Worm (Caenorhabditis elegans) whole organism, L2 larva: Measurements from ENCODE around the gene gnrr-3.

Experiments
- C34F6.9 ChIP-seq: fragments of 150-350 bp; optimal IDR thresholded peaks from 2 replicates; lab custom pipeline; 2014; ENCODE audit warnings: missing biosample characterization, missing genetic modification characterization
- F13H6.1 ChIP-seq: sonication (generic microtip); optimal IDR thresholded peaks from 2 replicates; lab custom pipeline; 2016; ENCODE audit warnings: missing genetic modification characterization, missing compliant biosample characterization
- R02D3.7 ChIP-seq: fragments of 150-350 bp; optimal IDR thresholded peaks from 2 replicates; lab custom pipeline; 2014; ENCODE audit warnings: missing biosample characterization, missing genetic modification characterization
- ZK546.5 ChIP-seq: sonication (generic microtip); optimal IDR thresholded peaks from 2 replicates; lab custom pipeline; 2017; ENCODE audit warnings: missing biosample characterization, missing genetic modification characterization
- alr-1 ChIP-seq: fragments of 150-350 bp; optimal IDR thresholded peaks from 2 replicates; lab custom pipeline; 2014; ENCODE audit warnings: missing biosample characterization, missing genetic modification characterization
- aly-2 ChIP-seq: fragments of 150-350 bp; optimal IDR thresholded peaks from 2 replicates; lab custom pipeline; 2014; ENCODE audit warnings: missing biosample characterization, missing genetic modification characterization
- ceh-16 ChIP-seq: fragments of 150-350 bp; optimal IDR thresholded peaks from 2 replicates; lab custom pipeline; 2014; ENCODE audit warnings: missing biosample characterization, missing genetic modification characterization
- ceh-82 ChIP-seq: fragments of 150-350 bp; optimal IDR thresholded peaks from 2 replicates; lab custom pipeline; 2014; ENCODE audit warnings: missing biosample characterization, missing genetic modification characterization
- dmd-4 ChIP-seq: sonication (generic microtip); optimal IDR thresholded peaks from 2 replicates; lab custom pipeline; 2017; ENCODE audit warnings: missing biosample characterization, missing genetic modification characterization
- egl-27 ChIP-seq: sonication (generic microtip); optimal IDR thresholded peaks from 3 replicates; lab custom pipeline; 2017; ENCODE audit warnings: missing biosample characterization, missing genetic modification reagents, missing genetic modification characterization
- elt-1 ChIP-seq: fragments of 150-350 bp; optimal IDR thresholded peaks from 2 replicates; lab custom pipeline; 2014; ENCODE audit warnings: missing biosample characterization, missing genetic modification characterization
- gmeb-1 ChIP-seq: fragments of 150-350 bp; optimal IDR thresholded peaks from 2 replicates; lab custom pipeline; 2014; ENCODE audit warnings: missing biosample characterization, missing genetic modification characterization
- lin-13 ChIP-seq: fragments of 150-350 bp; optimal IDR thresholded peaks from 2 replicates; lab custom pipeline; 2014; ENCODE audit warnings: missing biosample characterization, missing genetic modification reagents, missing genetic modification characterization
- lin-39 ChIP-seq: fragments of 150-350 bp; optimal IDR thresholded peaks from 2 replicates; lab custom pipeline; 2014; ENCODE audit warnings: missing biosample characterization, missing genetic modification reagents, missing genetic modification characterization
- mab-5 ChIP-seq: fragments of 150-350 bp; optimal IDR thresholded peaks from 2 replicates; lab custom pipeline; 2014; ENCODE audit warnings: missing biosample characterization, missing genetic modification characterization
- mbf-1 ChIP-seq: sonication (generic microtip); optimal IDR thresholded peaks from 2 replicates; lab custom pipeline; 2017; ENCODE audit warnings: missing biosample characterization, missing genetic modification characterization
- mdl-1 ChIP-seq, 2 experiments: fragments of 150-350 bp in 1 of 2; sonication (generic microtip) in 1 of 2; optimal IDR thresholded peaks; 2 replicates each; lab custom pipeline; 2017; ENCODE audit warnings: missing biosample characterization in 2 of 2, missing genetic modification characterization in 2 of 2
- nhr-10 ChIP-seq: sonication (generic microtip); optimal IDR thresholded peaks from 2 replicates; lab custom pipeline; 2017; ENCODE audit warnings: missing biosample characterization, missing genetic modification characterization
- nhr-11 ChIP-seq: fragments of 150-350 bp; optimal IDR thresholded peaks from 2 replicates; lab custom pipeline; 2014; ENCODE audit warnings: missing biosample characterization, missing genetic modification characterization
- nhr-12 ChIP-seq: fragments of 150-350 bp; optimal IDR thresholded peaks from 2 replicates; lab custom pipeline; 2014; ENCODE audit warnings: missing biosample characterization, missing genetic modification characterization
- nhr-129 ChIP-seq: fragments of 150-350 bp; optimal IDR thresholded peaks from 2 replicates; lab custom pipeline; 2014; ENCODE audit warnings: missing biosample characterization, missing genetic modification characterization
- nhr-21 ChIP-seq: fragments of 150-350 bp; optimal IDR thresholded peaks from 2 replicates; lab custom pipeline; 2014; ENCODE audit warnings: missing biosample characterization, missing genetic modification characterization
- nhr-23 ChIP-seq: fragments of 150-350 bp; optimal IDR thresholded peaks from 2 replicates; lab custom pipeline; 2014; ENCODE audit warnings: missing biosample characterization, missing genetic modification reagents, missing genetic modification characterization
- nhr-25 ChIP-seq: fragments of 150-350 bp; sonication (generic microtip); optimal IDR thresholded peaks from 3 replicates; lab custom pipeline; 2014; ENCODE audit warnings: missing biosample characterization, missing genetic modification characterization
- nhr-6 ChIP-seq: fragments of 150-350 bp; optimal IDR thresholded peaks from 2 replicates; lab custom pipeline; 2014; ENCODE audit warnings: missing biosample characterization, missing genetic modification characterization
- nhr-77 ChIP-seq: fragments of 150-350 bp; optimal IDR thresholded peaks from 2 replicates; lab custom pipeline; 2014; ENCODE audit warnings: missing biosample characterization, missing genetic modification characterization
- peb-1 ChIP-seq: fragments of 150-350 bp; optimal IDR thresholded peaks from 2 replicates; lab custom pipeline; 2014; ENCODE audit warnings: missing biosample characterization, missing genetic modification characterization
- sem-4 ChIP-seq: fragments of 150-350 bp; optimal IDR thresholded peaks from 2 replicates; lab custom pipeline; 2014; ENCODE audit warnings: missing biosample characterization, missing genetic modification reagents, missing genetic modification characterization
- sma-3 ChIP-seq: sonication (generic microtip); optimal IDR thresholded peaks from 2 replicates; lab custom pipeline; 2016; ENCODE audit warnings: missing genetic modification reagents, missing genetic modification characterization, missing compliant biosample characterization
- sma-9 ChIP-seq, 2 experiments: fragments of 150-350 bp in 1 of 2; sonication (generic microtip) in 1 of 2; optimal IDR thresholded peaks; 2 replicates each; lab custom pipeline; 2014 to 2016; ENCODE audit warnings: missing genetic modification characterization in 2 of 2, mild to moderate bottlenecking in 1 of 2, missing biosample characterization in 1 of 2, missing compliant biosample characterization in 1 of 2, missing genetic modification reagents in 1 of 2, moderate library complexity in 1 of 2
- snpc-4 ChIP-seq: fragments of 150-350 bp; optimal IDR thresholded peaks from 2 replicates; lab custom pipeline; 2014; ENCODE audit warnings: missing biosample characterization, missing genetic modification characterization
- unc-39 ChIP-seq: fragments of 150-350 bp; optimal IDR thresholded peaks from 2 replicates; lab custom pipeline; 2014; ENCODE audit warnings: missing biosample characterization, missing genetic modification characterization
- unc-55 ChIP-seq: fragments of 150-350 bp; sonication (generic microtip); optimal IDR thresholded peaks from 3 replicates; lab custom pipeline; 2014; ENCODE audit warnings: missing biosample characterization, missing genetic modification reagents, missing genetic modification characterization
- unc-62 ChIP-seq: fragments of 150-350 bp; optimal IDR thresholded peaks from 2 replicates; lab custom pipeline; 2014; ENCODE audit warnings: missing biosample characterization, missing genetic modification reagents, missing genetic modification characterization
- zag-1 ChIP-seq: fragments of 150-350 bp; optimal IDR thresholded peaks from 2 replicates; lab custom pipeline; 2014; ENCODE audit warnings: missing biosample characterization, missing genetic modification characterization
- ztf-1 ChIP-seq: fragments of 200-800 bp; sonication (Bioruptor generic); conservative IDR thresholded peaks from 2 replicates; pipeline ENCODE4 v1.3.6; 2022; ENCODE audit warnings: missing genetic modification characterization, missing compliant biosample characterization
- ztf-4 ChIP-seq: fragments of 150-350 bp; optimal IDR thresholded peaks from 2 replicates; lab custom pipeline; 2014; ENCODE audit warnings: missing biosample characterization, missing genetic modification characterization

The gnrr-3 gene

DNA sequence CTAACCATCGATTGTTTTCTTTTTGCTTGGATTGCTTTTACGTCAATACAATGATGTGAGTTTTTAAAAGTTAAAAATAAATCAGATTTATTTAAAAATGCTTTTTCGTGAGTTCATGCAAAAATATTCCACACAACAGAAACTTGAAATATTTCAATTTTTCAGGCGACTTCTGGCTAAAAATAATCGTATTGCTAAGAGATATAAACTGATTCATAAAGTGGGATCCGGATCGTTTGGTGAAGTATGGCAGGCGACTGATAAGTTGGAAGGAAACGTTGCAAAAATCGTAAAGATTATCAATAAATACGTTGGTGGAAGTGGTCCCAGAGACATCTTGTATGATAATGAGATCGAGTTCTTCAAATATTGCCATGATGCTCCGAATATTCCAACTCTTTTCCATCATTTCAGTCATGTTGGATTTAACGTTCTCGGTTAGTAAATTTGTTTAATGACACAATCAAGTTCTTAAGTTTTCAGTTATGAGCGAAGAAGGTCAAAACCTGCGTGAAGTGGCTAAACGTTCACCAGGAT is 11.3 kb downstream of the gnrr-3 start, which contains the start of gene ZC373.3:
TSS of gene ZC373.3 (plus strand) at position 51 of the 537 bp plus-strand sequence.
- TF ChIP-seq alr-1 (tag; lab: Kevin White, UChicago) = no peak
- no peak for TF ChIP-seq nhr-12 (tag; lab: Kevin White, UChicago)
- TF ChIP-seq nhr-10 (tag; lab: Kevin White, UChicago) = no peak
- TF ChIP-seq mdl-1 (tag; optimal IDR thresholded peaks at IDR 0.05; lab: Kevin White, UChicago) = no peak
- TF ChIP-seq ZK546.5 (tag; lab: Kevin White, UChicago) = no peak
- no peak for TF ChIP-seq nhr-21 (tag; lab: Kevin White, UChicago)
- no peak for TF ChIP-seq snpc-4 (tag; lab: Kevin White, UChicago)
- TF ChIP-seq peb-1 = no peak
- TF ChIP-seq, all 48 proteins: peak for 0

DNA sequence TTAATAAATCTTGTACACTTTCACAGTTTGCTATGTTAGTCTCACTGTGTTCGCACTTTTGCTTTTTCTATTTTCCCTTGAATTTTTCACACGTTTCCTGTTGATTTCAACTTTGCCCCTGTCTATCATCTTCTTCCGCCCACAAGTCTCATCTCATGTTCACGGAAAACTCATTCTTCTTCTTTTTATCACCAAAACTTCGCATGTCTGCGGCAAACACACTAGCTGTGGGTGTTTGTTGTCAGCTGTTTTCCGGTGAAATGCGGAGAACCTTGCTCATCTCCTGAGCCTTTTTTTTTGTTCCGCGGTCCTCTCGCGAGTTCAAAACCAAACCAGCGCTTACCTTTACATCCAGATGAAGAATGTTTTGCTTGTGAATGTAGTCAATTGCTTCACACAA is 19.2 kb downstream of the gnrr-3 start:
- TF ChIP-seq nhr-129 (tag; lab: Kevin White, UChicago) = peak; percentile 37
- no peak for TF ChIP-seq nhr-23
- no peak for TF ChIP-seq unc-55 (GFP tag; lab: Kevin White, UChicago)
- TF ChIP-seq snpc-4 (tag; lab: Kevin White, UChicago) = no peak
- TF ChIP-seq nhr-21 (tag; lab: Kevin White, UChicago) = no peak
- TF ChIP-seq lin-39 (tag; lab: Kevin White, UChicago) = no peak
- no peak for TF ChIP-seq ZK546.5 (tag; lab: Kevin White, UChicago)
- no peak for TF ChIP-seq ceh-82
- no peak for TF ChIP-seq aly-2 (tag; lab: Kevin White, UChicago)
- TF ChIP-seq lin-13 (GFP tag; lab: Kevin White, UChicago) = no peak
- no peak for TF ChIP-seq egl-27
- no peak for TF ChIP-seq C34F6.9 (tag; lab: Kevin White, UChicago)
- TF ChIP-seq sma-9 (GFP tag; optimal IDR thresholded peaks at IDR 0.05; lab: Kevin White, UChicago) = peak; percentile 28
- TF ChIP-seq sma-9 (tag; optimal IDR thresholded peaks at IDR 0.05; lab: Kevin White, UChicago) = no peak
- no peak for TF ChIP-seq alr-1 (tag; lab: Kevin White, UChicago)
- TF ChIP-seq unc-39 (tag; lab: Kevin White, UChicago) = no peak
- no peak for TF ChIP-seq sem-4 (tag; lab: Kevin White, UChicago)
- TF ChIP-seq sma-3 (GFP tag; lab: Kevin White, UChicago) = no peak
- TF ChIP-seq F13H6.1 (tag; lab: Kevin White, UChicago) = peak; percentile 45
- no peak for TF ChIP-seq ztf-1 (GFP tag; lab: Robert Waterston, UW)
- no peak for TF ChIP-seq nhr-25 (tag; lab: Kevin White, UChicago)
- no peak for TF ChIP-seq ceh-16 (tag; lab: Kevin White, UChicago)
- TF ChIP-seq nhr-11 = no peak
- TF ChIP-seq, all 48 proteins: peak for 3

DNA sequence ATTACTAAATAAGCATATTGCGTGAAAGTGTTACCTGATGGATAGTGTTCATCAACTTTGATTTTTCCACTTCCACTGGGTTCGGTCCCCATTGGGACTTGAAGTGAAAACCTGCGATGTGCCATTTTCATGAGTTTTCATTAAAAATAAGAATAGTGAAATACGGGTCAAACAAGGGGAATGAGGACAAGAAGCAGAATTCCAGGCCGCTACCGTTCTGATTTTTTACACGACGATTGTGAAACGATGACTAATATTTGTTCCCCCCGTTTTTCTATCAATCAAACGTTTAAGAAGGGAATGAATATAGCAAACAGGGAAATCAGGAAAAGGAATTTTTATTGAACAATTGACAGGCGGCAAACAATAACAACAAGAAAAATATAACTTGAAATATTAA is 20.4 kb downstream of the gnrr-3 start, which contains the start of gene mlck-1:
TSS of gene mlck-1 (minus strand) at position 101 of the 400 bp plus-strand sequence.
- TF ChIP-seq ztf-1 (GFP tag; lab: Robert Waterston, UW) (no peak), zag-1 (tag; lab: Kevin White, UChicago) (no peak), sma-9 (GFP tag; optimal IDR thresholded peaks at IDR 0.05; lab: Kevin White, UChicago) (no peak), sma-9 (tag; optimal IDR thresholded peaks at IDR 0.05; lab: Kevin White, UChicago) (no peak), alr-1 (tag; lab: Kevin White, UChicago) (no peak), mab-5 (tag; lab: Kevin White, UChicago) (no peak), peb-1 (no peak), lin-13 (GFP tag; lab: Kevin White, UChicago) (no peak), nhr-6 (tag; lab: Kevin White, UChicago) (no peak), sma-3 (GFP tag; lab: Kevin White, UChicago) (no peak), mbf-1 (no peak), dmd-4 (tag; lab: Kevin White, UChicago) (no peak), nhr-77 (no peak), gmeb-1 (tag; lab: Kevin White, UChicago) (no peak), nhr-23 (no peak), unc-62 (GFP tag; lab: Kevin White, UChicago) (no peak), R02D3.7 (tag; lab: Kevin White, UChicago) (no peak), elt-1 (no peak), unc-39 (tag; lab: Kevin White, UChicago) (no peak), ztf-4 (tag; lab: Kevin White, UChicago) (no peak), nhr-12 (tag; lab: Kevin White, UChicago) (no peak)
- TF ChIP-seq, all 48 proteins: peak for 0
